Worm (Caenorhabditis elegans) whole organism, late embryonic: ENCODE data around the gene C16C8.17.

Source experiments
- ceh-48 ChIP-seq: sonication (generic microtip); optimal IDR thresholded peaks from 2 replicates; lab custom pipeline; 2016; ENCODE audit warnings: missing genetic modification characterization, inconsistent platforms, missing compliant biosample characterization
- dve-1 ChIP-seq: sonication (generic microtip); optimal IDR thresholded peaks from 2 replicates; lab custom pipeline; 2017; ENCODE audit warnings: antibody characterized with exemption, mild to moderate bottlenecking, missing genetic modification characterization, missing compliant biosample characterization
- ets-4 ChIP-seq: sonication (generic microtip); optimal IDR thresholded peaks from 2 replicates; lab custom pipeline; 2016; ENCODE audit warnings: missing genetic modification characterization, missing compliant biosample characterization
- npax-4 ChIP-seq: sonication (generic microtip); optimal IDR thresholded peaks from 2 replicates; lab custom pipeline; 2016; ENCODE audit warnings: missing genetic modification characterization, missing compliant biosample characterization

ce11 chrII:3439842-3440640 is 586 bp upstream of the C16C8.17 start:
- TF ChIP-seq ceh-48 (tag; lab: Kevin White, UChicago) (no peak), dve-1 (tag; lab: Kevin White, UChicago) (no peak), ets-4 (tag; lab: Kevin White, UChicago) (no peak), npax-4 (tag; lab: Kevin White, UChicago) (no peak)
